Fruit fly (Drosophila melanogaster) whole organism, embryonic: ENCODE data around the gene wrd.

ENCODE experiments used
- CG16863 ChIP-seq: fragments of 200-800 bp; sonication (Bioruptor generic); optimal IDR thresholded peaks from 3 replicates; lab custom pipeline; 2016; ENCODE audit warnings: missing biosample characterization, missing genetic modification characterization
- CG2889 ChIP-seq: fragments of 200-800 bp; sonication (Bioruptor generic); IDR thresholded peaks from 3 replicates; pipeline ENCODE4 v1.3.6; 2022; ENCODE audit warnings: missing biosample characterization, missing genetic modification characterization
- CG5180 ChIP-seq: fragments of 200-800 bp; sonication (Bioruptor generic); optimal IDR thresholded peaks from 3 replicates; lab custom pipeline; 2017; ENCODE audit warnings: missing biosample characterization, missing genetic modification characterization, mild to moderate bottlenecking, moderate library complexity, missing genetic modification reagents
- dpn ChIP-seq, 2 experiments: fragments of 200-800 bp; sonication (Bioruptor generic); optimal IDR thresholded peaks; 3 replicates each; lab custom pipeline; 2016; ENCODE audit warnings: missing biosample characterization in 2 of 2, missing genetic modification characterization in 2 of 2

dm6 chr3R:18146629-18147028 is 20.9 kb upstream of the wrd start:
- TF ChIP-seq dpn (GFP tag; optimal IDR thresholded peaks at IDR 0.05; lab: Kevin White, UChicago) (no peak), CG5180 (GFP tag; lab: Kevin White, UChicago) (no peak), CG16863 (no peak), CG2889 (no peak)
